Worm (Caenorhabditis elegans) whole organism, L4 larva: ENCODE results near the gene nas-20.

Source experiments
- T20F7.1 ChIP-seq: fragments of 200-800 bp; sonication (Bioruptor generic); optimal IDR thresholded peaks from 2 replicates; lab custom pipeline; 2018; ENCODE audit warnings: mild to moderate bottlenecking, missing genetic modification characterization, missing compliant biosample characterization
- dmd-6 ChIP-seq: fragments of 200-800 bp; sonication (Bioruptor generic); IDR thresholded peaks from 2 replicates; pipeline ENCODE4 v1.3.6; 2022; ENCODE audit warnings: missing genetic modification reagents, missing genetic modification characterization, missing compliant biosample characterization
- mdl-1 ChIP-seq, 2 experiments: fragments of 150-350 bp in 1 of 2; sonication (generic microtip) in 1 of 2; optimal IDR thresholded peaks; 2 replicates each; lab custom pipeline; 2014 to 2017; ENCODE audit warnings: missing biosample characterization in 2 of 2, missing genetic modification characterization in 2 of 2
- saeg-2 ChIP-seq: fragments of 200-800 bp; sonication (Bioruptor generic); IDR thresholded peaks from 2 replicates; pipeline ENCODE4 v1.3.6; 2022; ENCODE audit warnings: missing genetic modification reagents, missing genetic modification characterization, missing compliant biosample characterization
- spr-1 ChIP-seq: sonication (generic microtip); optimal IDR thresholded peaks from 2 replicates; lab custom pipeline; 2016; ENCODE audit warnings: mild to moderate bottlenecking, missing genetic modification characterization, missing compliant biosample characterization
- ztf-11 ChIP-seq: fragments of 150-350 bp; optimal IDR thresholded peaks from 2 replicates; lab custom pipeline; 2014; ENCODE audit warnings: missing biosample characterization, missing genetic modification characterization

DNA sequence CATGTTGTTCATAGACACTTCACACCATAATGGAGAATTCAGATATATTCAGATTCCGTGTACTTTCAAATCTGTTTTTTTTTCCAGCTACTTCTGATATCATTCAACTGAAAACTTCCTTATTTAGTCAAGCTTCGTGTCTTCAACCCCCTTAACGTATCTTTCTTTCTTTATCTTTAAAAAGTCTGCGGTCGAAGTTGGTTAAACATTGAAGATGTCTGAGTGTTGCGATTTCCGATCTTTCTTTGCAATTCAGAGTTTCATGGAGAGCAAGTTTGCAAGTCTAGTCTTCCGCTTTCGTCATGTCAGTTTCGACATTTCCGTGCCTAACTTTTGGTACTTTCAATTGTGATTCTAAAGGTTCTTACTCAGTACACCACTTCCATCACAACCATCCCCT is 36.9 kb downstream of the nas-20 start:
- TF ChIP-seq saeg-2 (no peak), T20F7.1 (GFP tag; lab: Kevin White, UChicago) (no peak), ztf-11 (tag; lab: Kevin White, UChicago) (no peak), mdl-1 (tag; optimal IDR thresholded peaks at IDR 0.05; lab: Kevin White, UChicago) (no peak), dmd-6 (GFP tag; lab: Robert Waterston, UW) (no peak), spr-1 (no peak)
